Worm (Caenorhabditis elegans) whole organism, young adult: ENCODE data around the gene asp-17.

Source experiments
- B0019.2 ChIP-seq: fragments of 200-800 bp; sonication (Bioruptor generic); conservative IDR thresholded peaks from 2 replicates; pipeline ENCODE4 v1.3.6; 2022; ENCODE audit warnings: missing genetic modification reagents, missing genetic modification characterization, missing compliant biosample characterization
- B0261.1 ChIP-seq: sonication (generic microtip); optimal IDR thresholded peaks from 2 replicates; lab custom pipeline; 2016; ENCODE audit warnings: mild to moderate bottlenecking, missing genetic modification characterization, moderate library complexity, missing compliant biosample characterization
- B0336.3 ChIP-seq: fragments of 200-800 bp; sonication (Bioruptor generic); IDR thresholded peaks from 2 replicates; pipeline ENCODE4 v1.3.6; 2022; ENCODE audit warnings: missing genetic modification characterization, missing compliant biosample characterization
- C17E4.6 ChIP-seq: fragments of 200-800 bp; sonication (Bioruptor generic); IDR thresholded peaks from 2 replicates; pipeline ENCODE4 v1.3.6; 2022; ENCODE audit warnings: missing genetic modification reagents, missing genetic modification characterization, missing compliant biosample characterization
- F10E7.11 ChIP-seq: sonication (generic microtip); optimal IDR thresholded peaks from 2 replicates; lab custom pipeline; 2017; ENCODE audit warnings: mild to moderate bottlenecking, missing genetic modification characterization, moderate library complexity, missing compliant biosample characterization
- F22D6.2 ChIP-seq: sonication (generic microtip); optimal IDR thresholded peaks from 2 replicates; lab custom pipeline; 2016; ENCODE audit warnings: mild to moderate bottlenecking, missing genetic modification characterization, missing compliant biosample characterization
- F57C9.4 ChIP-seq: sonication (generic microtip); optimal IDR thresholded peaks from 2 replicates; lab custom pipeline; 2017; ENCODE audit warnings: mild to moderate bottlenecking, missing genetic modification characterization, missing compliant biosample characterization
- K12H6.12 ChIP-seq: fragments of 200-800 bp; sonication (Bioruptor generic); optimal IDR thresholded peaks from 2 replicates; lab custom pipeline; 2018; ENCODE audit warnings: mild to moderate bottlenecking, missing genetic modification characterization, missing compliant biosample characterization
- Y53G8AR.9 ChIP-seq: fragments of 200-800 bp; sonication (Bioruptor generic); conservative IDR thresholded peaks from 2 replicates; pipeline ENCODE4 v1.3.6; 2022; ENCODE audit warnings: missing genetic modification reagents, missing genetic modification characterization, missing compliant biosample characterization
- Y79H2A.3 ChIP-seq: fragments of 200-800 bp; sonication (Bioruptor generic); conservative IDR thresholded peaks from 2 replicates; pipeline ENCODE4 v1.3.6; 2022; ENCODE audit warnings: missing genetic modification reagents, missing genetic modification characterization, missing compliant biosample characterization
- ZK185.1 ChIP-seq: sonication (generic microtip); optimal IDR thresholded peaks from 2 replicates; lab custom pipeline; 2016; ENCODE audit warnings: mild to moderate bottlenecking, missing genetic modification characterization, missing compliant biosample characterization; ENCODE audit not compliant: poor library complexity, severe bottlenecking
- ama-1 ChIP-seq, 3 experiments: fragments of 150-350 bp in 1 of 3; sonication (generic microtip) in 2 of 3; optimal IDR thresholded peaks; 2 replicates each; lab custom pipeline; 2014 to 2018; ENCODE audit warnings: missing biosample characterization in 2 of 3, missing genetic modification characterization in 2 of 3, missing genetic modification reagents in 2 of 3
- atf-7 ChIP-seq: sonication (generic microtip); optimal IDR thresholded peaks from 2 replicates; lab custom pipeline; 2017; ENCODE audit warnings: mild to moderate bottlenecking, missing genetic modification characterization, missing compliant biosample characterization
- attf-5 ChIP-seq: fragments of 200-800 bp; sonication (Bioruptor generic); optimal IDR thresholded peaks from 2 replicates; lab custom pipeline; 2018; ENCODE audit warnings: mild to moderate bottlenecking, missing genetic modification characterization, missing compliant biosample characterization
- cebp-1 ChIP-seq, 2 experiments: fragments of 200-800 bp in 1 of 2; sonication (Bioruptor generic) in 1 of 2; sonication (generic microtip) in 1 of 2; IDR thresholded peaks in 1 of 2; optimal IDR thresholded peaks in 1 of 2; 2 replicates each; pipeline versions ENCODE4 v1.3.6 to Lab custom; 2017 to 2022; ENCODE audit warnings: missing compliant biosample characterization in 2 of 2, missing genetic modification characterization in 2 of 2, mild to moderate bottlenecking in 1 of 2, missing genetic modification reagents in 1 of 2, moderate library complexity in 1 of 2
- cebp-2 ChIP-seq: fragments of 200-800 bp; sonication (Bioruptor generic); IDR thresholded peaks from 2 replicates; pipeline ENCODE4 v1.3.6; 2022; ENCODE audit warnings: missing genetic modification characterization, missing compliant biosample characterization
- ceh-100 ChIP-seq: fragments of 200-800 bp; sonication (Bioruptor generic); IDR thresholded peaks from 2 replicates; pipeline ENCODE4 v1.3.6; 2022; ENCODE audit warnings: missing genetic modification reagents, missing genetic modification characterization, missing compliant biosample characterization
- die-1 ChIP-seq: sonication (generic microtip); optimal IDR thresholded peaks from 2 replicates; lab custom pipeline; 2016; ENCODE audit warnings: missing genotype, mild to moderate bottlenecking, missing genetic modification characterization, missing compliant biosample characterization
- ets-4 ChIP-seq: fragments of 200-800 bp; sonication (Bioruptor generic); optimal IDR thresholded peaks from 2 replicates; lab custom pipeline; 2018; ENCODE audit warnings: mild to moderate bottlenecking, missing genetic modification characterization, missing compliant biosample characterization
- him-1 ChIP-seq: sonication (generic microtip); optimal IDR thresholded peaks from 2 replicates; lab custom pipeline; 2016; ENCODE audit warnings: missing genotype, missing genetic modification reagents, missing genetic modification characterization, missing compliant biosample characterization
- let-526 ChIP-seq: fragments of 200-800 bp; sonication (Bioruptor generic); IDR thresholded peaks from 2 replicates; pipeline ENCODE4 v1.3.6; 2022; ENCODE audit warnings: missing genetic modification reagents, missing genetic modification characterization, missing compliant biosample characterization
- let-607 ChIP-seq, 2 experiments: fragments of 200-800 bp in 1 of 2; sonication (Bioruptor generic) in 1 of 2; sonication (generic microtip) in 1 of 2; optimal IDR thresholded peaks; 2 replicates each; lab custom pipeline; 2016 to 2018; ENCODE audit warnings: mild to moderate bottlenecking in 2 of 2, missing compliant biosample characterization in 2 of 2, missing genetic modification characterization in 2 of 2, moderate library complexity in 2 of 2, missing genotype in 1 of 2
- lin-26 ChIP-seq: fragments of 200-800 bp; sonication (Bioruptor generic); IDR thresholded peaks from 2 replicates; pipeline ENCODE4 v1.3.6; 2022; ENCODE audit warnings: missing genetic modification reagents, missing genetic modification characterization, missing compliant biosample characterization
- lsl-1 ChIP-seq: fragments of 200-800 bp; sonication (Bioruptor generic); optimal IDR thresholded peaks from 2 replicates; lab custom pipeline; 2018; ENCODE audit warnings: mild to moderate bottlenecking, missing genetic modification characterization, moderate library complexity, missing compliant biosample characterization
- madf-10 ChIP-seq: sonication (generic microtip); optimal IDR thresholded peaks from 2 replicates; lab custom pipeline; 2016; ENCODE audit warnings: mild to moderate bottlenecking, missing genetic modification characterization, missing compliant biosample characterization
- madf-3 ChIP-seq: fragments of 200-800 bp; sonication (Bioruptor generic); IDR thresholded peaks from 2 replicates; pipeline ENCODE4 v1.3.6; 2022; ENCODE audit warnings: missing genetic modification reagents, missing genetic modification characterization, missing compliant biosample characterization
- madf-6 ChIP-seq: fragments of 200-800 bp; sonication (Bioruptor generic); IDR thresholded peaks from 2 replicates; pipeline ENCODE4 v1.3.6; 2022; ENCODE audit warnings: missing genetic modification reagents, missing genetic modification characterization, missing compliant biosample characterization
- mel-28 ChIP-seq: sonication (generic microtip); optimal IDR thresholded peaks from 2 replicates; lab custom pipeline; 2016; ENCODE audit warnings: borderline replicate concordance, mild to moderate bottlenecking, missing genetic modification characterization, missing compliant biosample characterization
- nfya-1 ChIP-seq: sonication (generic microtip); optimal IDR thresholded peaks from 2 replicates; lab custom pipeline; 2017; ENCODE audit warnings: antibody characterized with exemption, missing compliant biosample characterization, missing genetic modification characterization, borderline replicate concordance; ENCODE audit not compliant: insufficient read depth
- nfyb-1 ChIP-seq: fragments of 200-800 bp; sonication (Bioruptor generic); IDR thresholded peaks from 2 replicates; pipeline ENCODE4 v1.3.6; 2022; ENCODE audit warnings: missing genetic modification reagents, missing genetic modification characterization, missing compliant biosample characterization
- nhr-80 ChIP-seq: sonication (generic microtip); optimal IDR thresholded peaks from 2 replicates; lab custom pipeline; 2016; ENCODE audit warnings: missing genetic modification characterization, missing compliant biosample characterization
- nhr-90 ChIP-seq: sonication (generic microtip); optimal IDR thresholded peaks from 2 replicates; lab custom pipeline; 2016; ENCODE audit warnings: missing genotype, mild to moderate bottlenecking, missing genetic modification characterization, missing compliant biosample characterization
- rcor-1 ChIP-seq: fragments of 200-800 bp; sonication (Bioruptor generic); IDR thresholded peaks from 2 replicates; pipeline ENCODE4 v1.3.6; 2022; ENCODE audit warnings: missing genetic modification reagents, missing genetic modification characterization, missing compliant biosample characterization
- rec-8 ChIP-seq, 2 experiments: sonication (generic microtip); optimal IDR thresholded peaks; 2 replicates each; lab custom pipeline; 2016; ENCODE audit warnings: mild to moderate bottlenecking in 2 of 2, missing genetic modification characterization in 2 of 2, missing genetic modification reagents in 2 of 2, missing genotype in 2 of 2, missing biosample characterization in 1 of 2, missing compliant biosample characterization in 1 of 2, moderate library complexity in 1 of 2
- rpc-1 ChIP-seq, 2 experiments: fragments of 150-350 bp in 1 of 2; sonication (generic microtip) in 1 of 2; optimal IDR thresholded peaks; 2 replicates each; lab custom pipeline; 2014 to 2018; ENCODE audit warnings: missing biosample characterization in 1 of 2, missing genetic modification characterization in 1 of 2, missing genetic modification reagents in 1 of 2, missing genotype in 1 of 2
- sdz-38 ChIP-seq: sonication (generic microtip); optimal IDR thresholded peaks from 2 replicates; lab custom pipeline; 2016; ENCODE audit warnings: missing genotype, missing genetic modification characterization, missing compliant biosample characterization
- tbp1 ChIP-seq: fragments of 200-800 bp; sonication (Bioruptor generic); optimal IDR thresholded peaks from 2 replicates; lab custom pipeline; 2018; ENCODE audit warnings: mild to moderate bottlenecking, missing genetic modification characterization, missing compliant biosample characterization
- tlf-1 ChIP-seq: fragments of 200-800 bp; sonication (Bioruptor generic); optimal IDR thresholded peaks from 2 replicates; lab custom pipeline; 2018; ENCODE audit warnings: mild to moderate bottlenecking, missing genetic modification characterization, missing compliant biosample characterization
- unc-62 ChIP-seq: fragments of 150-350 bp; optimal IDR thresholded peaks from 2 replicates; lab custom pipeline; 2014; ENCODE audit warnings: missing biosample characterization, missing genetic modification reagents, missing genetic modification characterization
- zfh-2 ChIP-seq: fragments of 200-800 bp; sonication (Bioruptor generic); conservative IDR thresholded peaks from 2 replicates; pipeline ENCODE4 v1.3.6; 2022; ENCODE audit warnings: missing genetic modification reagents, missing genetic modification characterization, missing compliant biosample characterization
- ztf-18 ChIP-seq: sonication (generic microtip); optimal IDR thresholded peaks from 2 replicates; lab custom pipeline; 2016; ENCODE audit warnings: missing genotype, mild to moderate bottlenecking, missing genetic modification characterization, missing compliant biosample characterization
- ztf-22 ChIP-seq: fragments of 200-800 bp; sonication (Bioruptor generic); optimal IDR thresholded peaks from 2 replicates; lab custom pipeline; 2018; ENCODE audit warnings: mild to moderate bottlenecking, missing genetic modification characterization, moderate library complexity, missing compliant biosample characterization
- ztf-6 ChIP-seq: fragments of 200-800 bp; sonication (Bioruptor generic); IDR thresholded peaks from 2 replicates; pipeline ENCODE4 v1.3.6; 2022; ENCODE audit warnings: missing genetic modification reagents, missing genetic modification characterization, missing compliant biosample characterization

asp-17 gene

ce11 chrV:19059873-19060272 is 22.8 kb upstream of the asp-17 start, which contains the start of gene twk-46:
twk-46 (plus strand) TSS chrV:19060173.
- TF ChIP-seq ama-1 (optimal IDR thresholded peaks at IDR 0.05; lab: Kevin White, UChicago) (no peak), ama-1 (GFP tag; optimal IDR thresholded peaks at IDR 0.05; lab: Kevin White, UChicago) (no peak), nfya-1 (tag; lab: Kevin White, UChicago) (no peak), madf-3 (no peak), die-1 (no peak), zfh-2 (GFP tag; lab: Robert Waterston, UW) (no peak), rec-8 (tag; optimal IDR thresholded peaks at IDR 0.05; lab: Kevin White, UChicago) (no peak), B0261.1 (tag; lab: Kevin White, UChicago) (no peak)

- TF ChIP-seq tbp1 (GFP tag; lab: Kevin White, UChicago), result peak; percentile 68
- peak; percentile 26 for TF ChIP-seq B0261.1 (tag; lab: Kevin White, UChicago)
- peak; percentile 1 for TF ChIP-seq ztf-18 (tag; lab: Kevin White, UChicago)
- no peak for TF ChIP-seq tlf-1
- TF ChIP-seq rpc-1 (optimal IDR thresholded peaks at IDR 0.05; lab: Kevin White, UChicago), result peak; percentile 32
- TF ChIP-seq rpc-1 (tag; optimal IDR thresholded peaks at IDR 0.05; lab: Kevin White, UChicago), result peak; percentile 65
- TF ChIP-seq B0019.2 (GFP tag; lab: Robert Waterston, UW), result no peak
Observed at ce11 chrV:19058086-19058485, 21.0 kb upstream of the asp-17 start.

DNA sequence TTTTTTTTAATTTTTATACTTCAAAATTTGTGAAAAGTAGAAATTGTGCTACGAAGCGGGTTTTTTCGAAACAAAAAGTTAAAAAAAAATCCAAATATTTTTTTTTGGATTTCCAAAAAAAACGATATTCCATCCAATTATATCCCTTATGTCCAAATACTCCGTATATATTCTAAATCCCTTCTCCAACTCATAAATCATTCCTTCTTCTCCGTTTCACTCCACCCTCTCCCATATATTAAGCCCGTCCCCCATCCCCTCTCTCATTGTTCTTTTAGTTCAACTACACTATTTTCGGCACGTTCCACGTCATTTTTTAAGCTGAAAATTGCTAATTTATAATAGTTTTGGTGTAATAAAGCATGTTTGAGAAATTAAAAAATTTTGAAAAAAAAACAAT is 20.5 kb upstream of the asp-17 start:
- TF ChIP-seq him-1 (tag; lab: Kevin White, UChicago) (no peak), madf-6 (GFP tag; lab: Robert Waterston, UW) (no peak), Y53G8AR.9 (GFP tag; lab: Robert Waterston, UW) (no peak), K12H6.12 (tag; lab: Kevin White, UChicago) (no peak), cebp-2 (no peak), F57C9.4 (tag; lab: Kevin White, UChicago) (no peak), nhr-90 (tag; lab: Kevin White, UChicago) (no peak), Y79H2A.3 (GFP tag; lab: Robert Waterston, UW) (no peak), F22D6.2 (tag; lab: Kevin White, UChicago) (no peak), ceh-100 (GFP tag; lab: Robert Waterston, UW) (no peak), ztf-6 (no peak), unc-62 (GFP tag; lab: Kevin White, UChicago) (no peak), lsl-1 (GFP tag; lab: Kevin White, UChicago) (no peak), B0261.1 (tag; lab: Kevin White, UChicago) (no peak), F10E7.11 (tag; lab: Kevin White, UChicago) (no peak), mel-28 (no peak), die-1 (no peak), madf-10 (no peak), rcor-1 (GFP tag; lab: Robert Waterston, UW) (no peak), lin-26 (GFP tag; lab: Robert Waterston, UW) (no peak)

ce11 chrV:19053281-19053680 is 16.2 kb upstream of the asp-17 start:
- peak; percentile 40; the same call in 1 of the 2 replicates for TF ChIP-seq B0336.3 (GFP tag; lab: Robert Waterston, UW)
- no peak for TF ChIP-seq rcor-1 (GFP tag; lab: Robert Waterston, UW)
- peak; percentile 74 for TF ChIP-seq nhr-80 (tag; lab: Kevin White, UChicago)
- TF ChIP-seq nfyb-1, result 0 out of 2 replicates have a peak, but pooled peaks have one; percentile 56
- TF ChIP-seq atf-7 (tag; lab: Kevin White, UChicago), result peak; percentile 12
- TF ChIP-seq attf-5 (GFP tag; lab: Kevin White, UChicago), result peak; percentile 26
- no peak for TF ChIP-seq C17E4.6 (GFP tag; lab: Robert Waterston, UW)
- no peak for TF ChIP-seq sdz-38
- no peak for TF ChIP-seq ZK185.1 (tag; lab: Kevin White, UChicago)
- 0 out of 2 replicates have a peak, but pooled peaks have one; percentile 32 for TF ChIP-seq let-526 (GFP tag; lab: Robert Waterston, UW)
- TF ChIP-seq tlf-1, result peak; percentile 25
- peak; percentile 34 for TF ChIP-seq ztf-22 (GFP tag; lab: Kevin White, UChicago)
- TF ChIP-seq ets-4 (GFP tag; lab: Kevin White, UChicago), result peak; percentile 80
- no peak for TF ChIP-seq cebp-1 (GFP tag; IDR thresholded peaks at IDR 0.05; lab: Robert Waterston, UW)
- TF ChIP-seq cebp-1 (tag; optimal IDR thresholded peaks at IDR 0.05; lab: Kevin White, UChicago), result peak; percentile 19
- peak in 1 of 2 experiments; percentile 50 for TF ChIP-seq let-607 (tag; optimal IDR thresholded peaks at IDR 0.05; lab: Kevin White, UChicago)
- TF ChIP-seq tbp1 (GFP tag; lab: Kevin White, UChicago), result peak; percentile 21
